Worm (Caenorhabditis elegans) whole organism, young adult: Measurements from ENCODE around the gene T28A8.6.

ENCODE experiments used
- F33H1.4 ChIP-seq: fragments of 200-800 bp; sonication (Bioruptor generic); IDR thresholded peaks from 2 replicates; pipeline ENCODE4 v1.3.6; 2022; ENCODE audit warnings: missing genetic modification reagents, missing genetic modification characterization, missing compliant biosample characterization
- K11D2.4 ChIP-seq: fragments of 200-800 bp; sonication (Bioruptor generic); IDR thresholded peaks from 2 replicates; pipeline ENCODE4 v1.3.6; 2022; ENCODE audit warnings: missing genetic modification reagents, missing genetic modification characterization, missing compliant biosample characterization
- Y53G8AR.9 ChIP-seq: fragments of 200-800 bp; sonication (Bioruptor generic); conservative IDR thresholded peaks from 2 replicates; pipeline ENCODE4 v1.3.6; 2022; ENCODE audit warnings: missing genetic modification reagents, missing genetic modification characterization, missing compliant biosample characterization
- Y56A3A.18 ChIP-seq: fragments of 200-800 bp; sonication (Bioruptor generic); IDR thresholded peaks from 2 replicates; pipeline ENCODE4 v1.3.6; 2022; ENCODE audit warnings: missing genetic modification reagents, missing genetic modification characterization, missing compliant biosample characterization
- ZK185.1 ChIP-seq: sonication (generic microtip); optimal IDR thresholded peaks from 2 replicates; lab custom pipeline; 2016; ENCODE audit warnings: mild to moderate bottlenecking, missing genetic modification characterization, missing compliant biosample characterization; ENCODE audit not compliant: poor library complexity, severe bottlenecking
- aptf-2 ChIP-seq: fragments of 200-800 bp; sonication (Bioruptor generic); conservative IDR thresholded peaks from 2 replicates; pipeline ENCODE4 v1.3.6; 2022; ENCODE audit warnings: missing genetic modification reagents, missing genetic modification characterization, missing compliant biosample characterization
- atf-7 ChIP-seq: sonication (generic microtip); optimal IDR thresholded peaks from 2 replicates; lab custom pipeline; 2017; ENCODE audit warnings: mild to moderate bottlenecking, missing genetic modification characterization, missing compliant biosample characterization
- attf-6 ChIP-seq: fragments of 200-800 bp; sonication (Bioruptor generic); IDR thresholded peaks from 2 replicates; pipeline ENCODE4 v1.3.6; 2022; ENCODE audit warnings: missing genetic modification reagents, missing genetic modification characterization, missing compliant biosample characterization
- bed-2 ChIP-seq: fragments of 200-800 bp; sonication (Bioruptor generic); IDR thresholded peaks from 2 replicates; pipeline ENCODE4 v1.3.6; 2022; ENCODE audit warnings: missing genetic modification reagents, missing genetic modification characterization, missing compliant biosample characterization
- cebp-1 ChIP-seq, 2 experiments: fragments of 200-800 bp in 1 of 2; sonication (Bioruptor generic) in 1 of 2; sonication (generic microtip) in 1 of 2; IDR thresholded peaks in 1 of 2; optimal IDR thresholded peaks in 1 of 2; 2 replicates each; pipeline versions ENCODE4 v1.3.6 to Lab custom; 2017 to 2022; ENCODE audit warnings: missing compliant biosample characterization in 2 of 2, missing genetic modification characterization in 2 of 2, mild to moderate bottlenecking in 1 of 2, missing genetic modification reagents in 1 of 2, moderate library complexity in 1 of 2
- ceh-100 ChIP-seq: fragments of 200-800 bp; sonication (Bioruptor generic); IDR thresholded peaks from 2 replicates; pipeline ENCODE4 v1.3.6; 2022; ENCODE audit warnings: missing genetic modification reagents, missing genetic modification characterization, missing compliant biosample characterization
- ceh-27 ChIP-seq: fragments of 200-800 bp; sonication (Bioruptor generic); optimal IDR thresholded peaks from 2 replicates; lab custom pipeline; 2018; ENCODE audit warnings: mild to moderate bottlenecking, missing genetic modification characterization, moderate library complexity, missing compliant biosample characterization
- die-1 ChIP-seq: sonication (generic microtip); optimal IDR thresholded peaks from 2 replicates; lab custom pipeline; 2016; ENCODE audit warnings: missing genotype, mild to moderate bottlenecking, missing genetic modification characterization, missing compliant biosample characterization
- dox-1 ChIP-seq: fragments of 200-800 bp; sonication (Bioruptor generic); IDR thresholded peaks from 2 replicates; pipeline ENCODE4 v1.3.6; 2022; ENCODE audit warnings: missing genetic modification reagents, missing genetic modification characterization, missing compliant biosample characterization
- egrh-3 ChIP-seq: fragments of 200-800 bp; sonication (Bioruptor generic); IDR thresholded peaks from 2 replicates; pipeline ENCODE4 v1.3.6; 2022; ENCODE audit warnings: missing genetic modification reagents, missing genetic modification characterization, missing compliant biosample characterization
- ekl-4 ChIP-seq: fragments of 200-800 bp; sonication (Bioruptor generic); IDR thresholded peaks from 2 replicates; pipeline ENCODE4 v1.3.6; 2022; ENCODE audit warnings: missing genetic modification reagents, missing genetic modification characterization, missing compliant biosample characterization
- gei-17 ChIP-seq: fragments of 200-800 bp; sonication (Bioruptor generic); optimal IDR thresholded peaks from 2 replicates; lab custom pipeline; 2018; ENCODE audit warnings: mild to moderate bottlenecking, missing genetic modification characterization, missing compliant biosample characterization
- hrde-1 ChIP-seq: sonication (generic microtip); optimal IDR thresholded peaks from 2 replicates; lab custom pipeline; 2016; ENCODE audit warnings: missing genetic modification characterization, mild to moderate bottlenecking, missing compliant biosample characterization, moderate library complexity, missing genotype, missing genetic modification reagents, borderline replicate concordance
- hsf-1 ChIP-seq: fragments of 200-800 bp; sonication (Bioruptor generic); IDR thresholded peaks from 2 replicates; pipeline ENCODE4 v1.3.6; 2022; ENCODE audit warnings: missing genetic modification reagents, missing genetic modification characterization, missing compliant biosample characterization
- let-526 ChIP-seq: fragments of 200-800 bp; sonication (Bioruptor generic); IDR thresholded peaks from 2 replicates; pipeline ENCODE4 v1.3.6; 2022; ENCODE audit warnings: missing genetic modification reagents, missing genetic modification characterization, missing compliant biosample characterization
- let-607 ChIP-seq, 2 experiments: fragments of 200-800 bp in 1 of 2; sonication (Bioruptor generic) in 1 of 2; sonication (generic microtip) in 1 of 2; optimal IDR thresholded peaks; 2 replicates each; lab custom pipeline; 2016 to 2018; ENCODE audit warnings: mild to moderate bottlenecking in 2 of 2, missing compliant biosample characterization in 2 of 2, missing genetic modification characterization in 2 of 2, moderate library complexity in 2 of 2, missing genotype in 1 of 2
- lin-40 ChIP-seq: sonication (generic microtip); optimal IDR thresholded peaks from 2 replicates; lab custom pipeline; 2016; ENCODE audit warnings: missing genetic modification characterization, mild to moderate bottlenecking, missing compliant biosample characterization, missing genotype, missing genetic modification reagents
- lin-54 ChIP-seq: fragments of 200-800 bp; sonication (Bioruptor generic); optimal IDR thresholded peaks from 2 replicates; lab custom pipeline; 2018; ENCODE audit warnings: mild to moderate bottlenecking, missing genetic modification characterization, missing compliant biosample characterization
- lsl-1 ChIP-seq: fragments of 200-800 bp; sonication (Bioruptor generic); optimal IDR thresholded peaks from 2 replicates; lab custom pipeline; 2018; ENCODE audit warnings: mild to moderate bottlenecking, missing genetic modification characterization, moderate library complexity, missing compliant biosample characterization
- madf-10 ChIP-seq: sonication (generic microtip); optimal IDR thresholded peaks from 2 replicates; lab custom pipeline; 2016; ENCODE audit warnings: mild to moderate bottlenecking, missing genetic modification characterization, missing compliant biosample characterization
- madf-6 ChIP-seq: fragments of 200-800 bp; sonication (Bioruptor generic); IDR thresholded peaks from 2 replicates; pipeline ENCODE4 v1.3.6; 2022; ENCODE audit warnings: missing genetic modification reagents, missing genetic modification characterization, missing compliant biosample characterization
- mcd-1 ChIP-seq: fragments of 200-800 bp; sonication (Bioruptor generic); IDR thresholded peaks from 2 replicates; pipeline ENCODE4 v1.3.6; 2022; ENCODE audit warnings: missing genetic modification reagents, missing genetic modification characterization, missing compliant biosample characterization
- nfyb-1 ChIP-seq: fragments of 200-800 bp; sonication (Bioruptor generic); IDR thresholded peaks from 2 replicates; pipeline ENCODE4 v1.3.6; 2022; ENCODE audit warnings: missing genetic modification reagents, missing genetic modification characterization, missing compliant biosample characterization
- pbrm-1 ChIP-seq: fragments of 200-800 bp; sonication (Bioruptor generic); IDR thresholded peaks from 2 replicates; pipeline ENCODE4 v1.3.6; 2022; ENCODE audit warnings: missing genetic modification reagents, missing genetic modification characterization, missing compliant biosample characterization
- pha-4 ChIP-seq: fragments of 150-350 bp; sonication (generic microtip); optimal IDR thresholded peaks from 2 replicates; lab custom pipeline; 2014; ENCODE audit warnings: missing biosample characterization, missing genetic modification reagents, missing genetic modification characterization
- rcor-1 ChIP-seq: fragments of 200-800 bp; sonication (Bioruptor generic); IDR thresholded peaks from 2 replicates; pipeline ENCODE4 v1.3.6; 2022; ENCODE audit warnings: missing genetic modification reagents, missing genetic modification characterization, missing compliant biosample characterization
- repo-1 ChIP-seq: sonication (generic microtip); optimal IDR thresholded peaks from 2 replicates; lab custom pipeline; 2017; ENCODE audit warnings: mild to moderate bottlenecking, missing genetic modification characterization, missing compliant biosample characterization
- snpc-1.3 ChIP-seq: sonication (generic microtip); optimal IDR thresholded peaks from 2 replicates; lab custom pipeline; 2017; ENCODE audit warnings: missing genetic modification characterization, mild to moderate bottlenecking, missing compliant biosample characterization, antibody characterized with exemption, moderate library complexity, missing genotype, missing genetic modification reagents; ENCODE audit not compliant: insufficient read depth
- snpc-4 ChIP-seq, 5 experiments: fragments of 150-350 bp in 1 of 5; sonication (generic microtip) in 4 of 5; optimal IDR thresholded peaks; 2 replicates each; lab custom pipeline; 2014 to 2018; ENCODE audit warnings: missing genetic modification characterization in 5 of 5, missing biosample characterization in 3 of 5, antibody characterized with exemption in 2 of 5, mild to moderate bottlenecking in 2 of 5, missing compliant biosample characterization in 2 of 5, missing genotype in 2 of 5, moderate library complexity in 2 of 5, missing genetic modification reagents in 1 of 5
- tbp1 ChIP-seq: fragments of 200-800 bp; sonication (Bioruptor generic); optimal IDR thresholded peaks from 2 replicates; lab custom pipeline; 2018; ENCODE audit warnings: mild to moderate bottlenecking, missing genetic modification characterization, missing compliant biosample characterization
- tlf-1 ChIP-seq: fragments of 200-800 bp; sonication (Bioruptor generic); optimal IDR thresholded peaks from 2 replicates; lab custom pipeline; 2018; ENCODE audit warnings: mild to moderate bottlenecking, missing genetic modification characterization, missing compliant biosample characterization
- xnd-1 ChIP-seq: sonication (generic microtip); optimal IDR thresholded peaks from 2 replicates; lab custom pipeline; 2016; ENCODE audit warnings: missing genotype, missing genetic modification reagents, missing genetic modification characterization, missing compliant biosample characterization
- ztf-18 ChIP-seq: sonication (generic microtip); optimal IDR thresholded peaks from 2 replicates; lab custom pipeline; 2016; ENCODE audit warnings: missing genotype, mild to moderate bottlenecking, missing genetic modification characterization, missing compliant biosample characterization
- ztf-22 ChIP-seq: fragments of 200-800 bp; sonication (Bioruptor generic); optimal IDR thresholded peaks from 2 replicates; lab custom pipeline; 2018; ENCODE audit warnings: mild to moderate bottlenecking, missing genetic modification characterization, moderate library complexity, missing compliant biosample characterization
- ztf-28 ChIP-seq: fragments of 200-800 bp; sonication (Bioruptor generic); IDR thresholded peaks from 2 replicates; pipeline ENCODE4 v1.3.6; 2022; ENCODE audit warnings: missing genetic modification reagents, missing genetic modification characterization, missing compliant biosample characterization

The T28A8.6 gene

ce11 chrIII:13464493-13465362 is 34.3 kb upstream of the T28A8.6 start, which contains the start of gene kel-3 (continued):
- TF ChIP-seq egrh-3 (GFP tag; lab: Robert Waterston, UW) (0 out of 2 replicates have a peak, but pooled peaks have one; percentile 9), tlf-1 (GFP tag; lab: Kevin White, UChicago) (peak; percentile 97), aptf-2 (GFP tag; lab: Robert Waterston, UW) (no peak)

ce11 chrIII:13465918-13466592 is 32.9 kb upstream of the T28A8.6 start, which contains the start of gene cdk-5:
cdk-5 (minus strand) TSS chrIII:13466342.
- no peak for TF ChIP-seq ztf-22 (GFP tag; lab: Kevin White, UChicago)
- TF ChIP-seq madf-10 (tag; lab: Kevin White, UChicago), result peak; percentile 15
- peak; percentile 24 for TF ChIP-seq snpc-1.3
- peak; percentile 27 for TF ChIP-seq ceh-27 (GFP tag; lab: Kevin White, UChicago)
- peak; percentile 51 for TF ChIP-seq tbp1 (GFP tag; lab: Kevin White, UChicago)
- TF ChIP-seq lin-40, result peak; percentile 87
- peak; percentile 33 for TF ChIP-seq xnd-1
- TF ChIP-seq attf-6, result no peak
- no peak for TF ChIP-seq let-526 (GFP tag; lab: Robert Waterston, UW)
- TF ChIP-seq tlf-1 (GFP tag; lab: Kevin White, UChicago), result peak; percentile 68
- peak; percentile 75 for TF ChIP-seq F33H1.4
- peak; percentile 84 for TF ChIP-seq lin-54 (GFP tag; lab: Kevin White, UChicago)
- no peak for TF ChIP-seq die-1
- peak; percentile 58; the same call in 1 of the 2 replicates for TF ChIP-seq ceh-100
- peak; percentile 51 for TF ChIP-seq lsl-1 (GFP tag; lab: Kevin White, UChicago)
- peak; percentile 52; the same call in 1 of the 2 replicates for TF ChIP-seq Y56A3A.18
- peak; percentile 77; the same call in 1 of the 2 replicates for TF ChIP-seq pbrm-1 (GFP tag; lab: Robert Waterston, UW)
- peak; percentile 67 for TF ChIP-seq rcor-1 (GFP tag; lab: Robert Waterston, UW)
- TF ChIP-seq bed-2 (GFP tag; lab: Robert Waterston, UW), result no peak
- 0 out of 2 replicates have a peak, but pooled peaks have one; percentile 31 for TF ChIP-seq dox-1
- peak; percentile 69 for TF ChIP-seq K11D2.4 (GFP tag; lab: Robert Waterston, UW)
- peak; percentile 30 for TF ChIP-seq gei-17 (GFP tag; lab: Kevin White, UChicago)
- peak; percentile 96 for TF ChIP-seq ztf-18
- peak; percentile 68 for TF ChIP-seq mcd-1 (GFP tag; lab: Robert Waterston, UW)
- TF ChIP-seq repo-1 (tag; lab: Kevin White, UChicago), result peak; percentile 69
- TF ChIP-seq Y53G8AR.9 (GFP tag; lab: Robert Waterston, UW), result peak; percentile 87; the same call in 1 of the 2 replicates
- TF ChIP-seq ztf-28 (GFP tag; lab: Robert Waterston, UW), result no peak
- TF ChIP-seq nfyb-1 (GFP tag; lab: Robert Waterston, UW), result peak; percentile 81
- no peak for TF ChIP-seq hrde-1
- peak in 1 of 2 experiments; percentile 46 for TF ChIP-seq let-607 (tag; optimal IDR thresholded peaks at IDR 0.05; lab: Kevin White, UChicago)
- TF ChIP-seq pha-4 (tag; lab: Kevin White, UChicago), result peak; percentile 69
- TF ChIP-seq atf-7 (tag; lab: Kevin White, UChicago), result peak; percentile 16
- no peak for TF ChIP-seq snpc-4 (GFP tag; optimal IDR thresholded peaks at IDR 0.05; lab: Kevin White, UChicago)
- TF ChIP-seq snpc-4 (tag; optimal IDR thresholded peaks at IDR 0.05; lab: Kevin White, UChicago), result peak in 2 of 4 experiments; percentile 54 to 62
- no peak for TF ChIP-seq ZK185.1
- TF ChIP-seq madf-6 (GFP tag; lab: Robert Waterston, UW), result peak; percentile 66
- TF ChIP-seq hsf-1 (GFP tag; lab: Robert Waterston, UW), result peak; percentile 76
- TF ChIP-seq ekl-4 (GFP tag; lab: Robert Waterston, UW), result peak; percentile 86
- TF ChIP-seq cebp-1 (GFP tag; IDR thresholded peaks at IDR 0.05; lab: Robert Waterston, UW), result no peak
- peak; percentile 68 for TF ChIP-seq cebp-1 (tag; optimal IDR thresholded peaks at IDR 0.05; lab: Kevin White, UChicago)
